Worm (Caenorhabditis elegans) whole organism, mixed stage, embryonic: ENCODE results near the gene yars-2.
"Not testable (repeated sequence)": the region's sequence is repeated elsewhere in the genome, so short reads cannot be mapped to it uniquely, and the experiment has no call there.

Experiments used
- drap-1 ChIP-seq: fragments of 200-800 bp; sonication (Bioruptor generic); optimal IDR thresholded peaks from 3 replicates; lab custom pipeline; 2018; ENCODE audit warnings: mild to moderate bottlenecking, missing genetic modification characterization, missing compliant biosample characterization
- lin-32 ChIP-seq: fragments of 200-800 bp; sonication (Bioruptor generic); optimal IDR thresholded peaks from 2 replicates; lab custom pipeline; 2018; ENCODE audit warnings: mild to moderate bottlenecking, missing genetic modification characterization, missing compliant biosample characterization
- nhr-76 ChIP-seq: sonication (generic microtip); optimal IDR thresholded peaks from 2 replicates; lab custom pipeline; 2017; ENCODE audit warnings: missing biosample characterization, missing genetic modification characterization
- pha-4 ChIP-seq: fragments of 150-350 bp; optimal IDR thresholded peaks from 2 replicates; lab custom pipeline; 2018; ENCODE audit warnings: missing biosample characterization, missing genetic modification reagents, missing genetic modification characterization
- snpc-4 ChIP-seq: fragments of 150-350 bp; optimal IDR thresholded peaks from 2 replicates; lab custom pipeline; 2014; ENCODE audit warnings: missing biosample characterization, missing genetic modification characterization
- tbx-8 ChIP-seq: fragments of 200-800 bp; sonication (Bioruptor generic); optimal IDR thresholded peaks from 2 replicates; lab custom pipeline; 2018; ENCODE audit warnings: mild to moderate bottlenecking, missing genetic modification characterization, moderate library complexity, missing compliant biosample characterization

- not testable (repeated sequence) for TF ChIP-seq pha-4 (tag; lab: Kevin White, UChicago); lin-32; tbx-8 (GFP tag; lab: Kevin White, UChicago); nhr-76 (tag; lab: Kevin White, UChicago); snpc-4 (tag; lab: Kevin White, UChicago)
- TF ChIP-seq drap-1 (GFP tag; lab: Kevin White, UChicago): peak; percentile 53
Observed at ce11 chrIV:4727935-4728334, 15.5 kb upstream of the yars-2 start.
